Worm (Caenorhabditis elegans): Measurements from ENCODE around the gene M02E1.1.

ce11 chrX:360479-360878, 34.6 kb downstream of the M02E1.1 start, which contains the start of gene C04E7.5:
- TF ChIP-seq sma-3 (GFP tag; optimal IDR thresholded peaks at IDR 0.05) (no peak), C34F6.9 (tag; optimal IDR thresholded peaks at IDR 0.05) (no peak), nhr-11 (tag; optimal IDR thresholded peaks at IDR 0.05) (no peak), lsy-2 (tag; optimal IDR thresholded peaks at IDR 0.05) (no peak), unc-62 (GFP tag; optimal IDR thresholded peaks at IDR 0.05) (no peak), unc-55 (GFP tag; optimal IDR thresholded peaks at IDR 0.05) (no peak), snpc-4 (tag; optimal IDR thresholded peaks at IDR 0.05) (no peak), lin-13 (GFP tag; optimal IDR thresholded peaks at IDR 0.05) (no peak)

All from whole organism, L2 larva.